Worm (Caenorhabditis elegans): Measurements from ENCODE around the gene C02F12.5.

The C02F12.5 gene

DNA sequence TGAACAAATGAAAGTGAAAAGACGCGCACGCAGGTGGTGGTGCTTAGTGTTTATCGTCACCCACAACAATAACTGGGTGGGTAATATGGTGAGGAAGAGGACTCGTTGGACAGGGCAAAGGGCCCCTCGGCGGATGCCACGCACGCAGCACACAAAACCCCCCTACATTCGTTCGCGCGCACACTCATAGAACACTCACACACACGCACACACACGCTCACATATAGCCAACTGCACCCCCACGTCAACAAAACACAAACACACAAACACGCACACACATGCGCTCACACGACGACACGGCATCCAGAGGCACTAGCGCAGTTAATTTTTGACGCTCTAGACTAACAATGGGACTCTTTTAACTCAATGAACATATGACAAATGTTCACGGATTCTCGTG is 22.3 kb upstream of the C02F12.5 start:
- TF ChIP-seq lim-7 (GFP tag; IDR thresholded peaks at IDR 0.05) = 0 out of 2 replicates have a peak, but pooled peaks have one; percentile 7
- no peak for TF ChIP-seq F26F4.8 (GFP tag; conservative IDR thresholded peaks at IDR 0.05)
- TF ChIP-seq hlh-11 (tag; optimal IDR thresholded peaks at IDR 0.05) = peak; percentile 49
- peak; percentile 60; the same call in 1 of the 2 replicates for TF ChIP-seq egl-43 (GFP tag; IDR thresholded peaks at IDR 0.05)
- TF ChIP-seq pha-4 (GFP tag; IDR thresholded peaks at IDR 0.05) = no peak
- TF ChIP-seq pha-4 (tag; optimal IDR thresholded peaks at IDR 0.05) = no peak
- no peak for TF ChIP-seq nhr-77 (tag; optimal IDR thresholded peaks at IDR 0.05)
- TF ChIP-seq unc-130 (GFP tag; optimal IDR thresholded peaks at IDR 0.05) = no peak
- TF ChIP-seq madf-5 (GFP tag; IDR thresholded peaks at IDR 0.05) = no peak
- 0 out of 2 replicates have a peak, but pooled peaks have one; percentile 50 for TF ChIP-seq dmd-8 (GFP tag; IDR thresholded peaks at IDR 0.05)
- peak; percentile 54 for TF ChIP-seq F37D6.2 (tag; optimal IDR thresholded peaks at IDR 0.05)
- TF ChIP-seq nhr-111 (GFP tag; optimal IDR thresholded peaks at IDR 0.05) = no peak
- no peak for TF ChIP-seq nhr-10 (tag; optimal IDR thresholded peaks at IDR 0.05)
- peak; percentile 8 for TF ChIP-seq mxl-3 (GFP tag; optimal IDR thresholded peaks at IDR 0.05)
- peak; percentile 83 for TF ChIP-seq hmg-1.1 (GFP tag; IDR thresholded peaks at IDR 0.05)
- TF ChIP-seq dve-1 (tag; optimal IDR thresholded peaks at IDR 0.05; ENCODE audit: insufficient read depth) = peak; percentile 4
- TF ChIP-seq nhr-11 (tag; optimal IDR thresholded peaks at IDR 0.05) = peak; percentile 56
- no peak for TF ChIP-seq lin-39 (tag; optimal IDR thresholded peaks at IDR 0.05)
- TF ChIP-seq lsy-2 (tag; optimal IDR thresholded peaks at IDR 0.05) = peak; percentile 49 to 58
- TF ChIP-seq hlh-30 (tag; optimal IDR thresholded peaks at IDR 0.05; ENCODE audit: insufficient read depth) = peak; percentile 78
- no peak for TF ChIP-seq zip-2 (tag; optimal IDR thresholded peaks at IDR 0.05)
- no peak for TF ChIP-seq ztf-11 (tag; optimal IDR thresholded peaks at IDR 0.05)
- TF ChIP-seq aha-1 (tag) = peak; percentile 99
- TF ChIP-seq ces-1 (GFP tag; optimal IDR thresholded peaks at IDR 0.05) = no peak
- no peak for TF ChIP-seq ceh-44 (GFP tag; IDR thresholded peaks at IDR 0.05)
- 0 out of 2 replicates have a peak, but pooled peaks have one; percentile 37 for TF ChIP-seq mdt-29 (GFP tag; IDR thresholded peaks at IDR 0.05)
- 0 out of 2 replicates have a peak, but pooled peaks have one; percentile 33 for TF ChIP-seq ceh-20 (GFP tag; IDR thresholded peaks at IDR 0.05)
- TF ChIP-seq dmd-6 (GFP tag; IDR thresholded peaks at IDR 0.05) = peak; percentile 58
- TF ChIP-seq jun-1 (tag; optimal IDR thresholded peaks at IDR 0.05) = no peak
- no peak for TF ChIP-seq cey-2 (tag; optimal IDR thresholded peaks at IDR 0.05; ENCODE audit: borderline replicate concordance, insufficient read depth)
- TF ChIP-seq duxl-1 (tag; optimal IDR thresholded peaks at IDR 0.05; ENCODE audit: poor library complexity) = no peak
- TF ChIP-seq mes-2 (tag; optimal IDR thresholded peaks at IDR 0.05; ENCODE audit: poor library complexity, severe bottlenecking) = peak; percentile 65
- TF ChIP-seq ceh-82 (tag; optimal IDR thresholded peaks at IDR 0.05) = no peak
- TF ChIP-seq zip-11 (GFP tag; IDR thresholded peaks at IDR 0.05) = no peak
- TF ChIP-seq php-3 (GFP tag; IDR thresholded peaks at IDR 0.05) = no peak
- no peak for TF ChIP-seq gei-8 (GFP tag; optimal IDR thresholded peaks at IDR 0.05)
- no peak for TF ChIP-seq lin-29 (GFP tag; IDR thresholded peaks at IDR 0.05)
- no peak for TF ChIP-seq F44E2.7 (GFP tag; IDR thresholded peaks at IDR 0.05)
- peak; percentile 64 for TF ChIP-seq fkh-10 (GFP tag; optimal IDR thresholded peaks at IDR 0.05)
- no peak for TF ChIP-seq nhr-76 (tag; optimal IDR thresholded peaks at IDR 0.05)
- peak in 1 of 2 experiments; percentile 69 for TF ChIP-seq daf-16 (GFP tag; optimal IDR thresholded peaks at IDR 0.05)
- no peak for TF ChIP-seq daf-16 (tag; optimal IDR thresholded peaks at IDR 0.05)
- TF ChIP-seq snpc-4 (tag; optimal IDR thresholded peaks at IDR 0.05) = no peak
- no peak for TF ChIP-seq F10B5.3 (tag; optimal IDR thresholded peaks at IDR 0.05)
- no peak for TF ChIP-seq daf-19 (GFP tag; conservative IDR thresholded peaks at IDR 0.05)
- peak in 1 of 2 experiments; percentile 64 for TF ChIP-seq hif-1 (tag; optimal IDR thresholded peaks at IDR 0.05)
- TF ChIP-seq skn-1 (tag; optimal IDR thresholded peaks at IDR 0.05) = no peak
- TF ChIP-seq Y105C5A.15 (GFP tag; IDR thresholded peaks at IDR 0.05) = no peak
- TF ChIP-seq mdl-1 (tag; optimal IDR thresholded peaks at IDR 0.05) = peak in 1 of 2 experiments; percentile 83
- no peak for TF ChIP-seq T26A8.4 (GFP tag; IDR thresholded peaks at IDR 0.05)
- TF ChIP-seq spr-1 (tag; optimal IDR thresholded peaks at IDR 0.05) = no peak

All from whole organism, L4 larva.